Worm (Caenorhabditis elegans): Measurements from ENCODE around the gene mre-11.

DNA sequence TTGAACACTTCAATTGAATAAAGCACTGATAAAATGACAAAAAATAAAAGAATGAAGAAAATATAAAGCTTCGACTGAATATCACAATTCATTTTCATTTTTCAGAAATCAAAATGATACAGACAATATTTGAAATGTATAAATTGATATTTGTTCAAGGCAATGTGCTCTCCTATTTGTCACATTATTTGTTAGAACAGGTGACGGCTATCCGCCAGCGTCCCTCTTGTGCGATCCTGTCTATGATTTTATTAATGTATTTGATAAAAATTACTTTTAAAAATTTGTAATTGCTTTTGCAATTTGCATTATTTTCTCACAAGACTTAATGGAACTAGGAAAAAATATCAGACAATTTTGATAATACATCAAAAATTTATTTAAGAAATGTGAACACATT, 17.4 kb upstream of the mre-11 start, which contains the start of gene F28H7.7:
- no peak for TF ChIP-seq pax-3 (tag; optimal IDR thresholded peaks at IDR 0.05)
- no peak for TF ChIP-seq jun-1 (tag; optimal IDR thresholded peaks at IDR 0.05)
- TF ChIP-seq lin-39 (tag; optimal IDR thresholded peaks at IDR 0.05), result no peak
- no peak for TF ChIP-seq elt-3 (tag; optimal IDR thresholded peaks at IDR 0.05)

All from whole organism, L1 larva.